Fruit fly (Drosophila melanogaster) whole organism, adult: ENCODE data around the gene CG42637.

Experiments
- CG11617 ChIP-seq: fragments of 200-800 bp; sonication (Bioruptor generic); optimal IDR thresholded peaks from 2 replicates; lab custom pipeline; 2017; ENCODE audit warnings: mild to moderate bottlenecking, missing biosample characterization, missing genetic modification reagents, missing genetic modification characterization
- CG12768 ChIP-seq: fragments of 200-800 bp; sonication (Bioruptor generic); optimal IDR thresholded peaks from 2 replicates; lab custom pipeline; 2017; ENCODE audit warnings: missing biosample characterization, missing genetic modification characterization, mild to moderate bottlenecking, moderate library complexity, missing genetic modification reagents
- CG14711 ChIP-seq: fragments of 200-800 bp; sonication (Bioruptor generic); optimal IDR thresholded peaks from 2 replicates; lab custom pipeline; 2018; ENCODE audit warnings: missing biosample characterization, mild to moderate bottlenecking, missing genetic modification characterization, moderate library complexity
- CG1620 ChIP-seq: fragments of 200-800 bp; sonication (Bioruptor generic); optimal IDR thresholded peaks from 2 replicates; lab custom pipeline; 2016; ENCODE audit warnings: missing biosample characterization, missing genetic modification characterization
- CG33017 ChIP-seq: fragments of 200-800 bp; sonication (Bioruptor generic); optimal IDR thresholded peaks from 2 replicates; lab custom pipeline; 2018; ENCODE audit warnings: missing biosample characterization, mild to moderate bottlenecking, missing genetic modification characterization, moderate library complexity
- CG5204 ChIP-seq: fragments of 200-800 bp; sonication (Bioruptor generic); optimal IDR thresholded peaks from 2 replicates; lab custom pipeline; 2016; ENCODE audit warnings: missing biosample characterization, missing genetic modification characterization
- CG7045 ChIP-seq: fragments of 200-800 bp; sonication (Bioruptor generic); optimal IDR thresholded peaks from 2 replicates; lab custom pipeline; 2017; ENCODE audit warnings: missing biosample characterization, mild to moderate bottlenecking, missing genetic modification characterization
- CG7101 ChIP-seq: fragments of 200-800 bp; sonication (Bioruptor generic); optimal IDR thresholded peaks from 2 replicates; lab custom pipeline; 2018; ENCODE audit warnings: missing biosample characterization, mild to moderate bottlenecking, missing genetic modification characterization, moderate library complexity
- Clk ChIP-seq: fragments of 200-800 bp; sonication (Bioruptor generic); optimal IDR thresholded peaks from 2 replicates; lab custom pipeline; 2017; ENCODE audit warnings: missing biosample characterization, missing genetic modification characterization
- Crg-1 ChIP-seq: fragments of 200-800 bp; sonication (Bioruptor generic); optimal IDR thresholded peaks from 2 replicates; lab custom pipeline; 2016; ENCODE audit warnings: missing biosample characterization, missing genetic modification characterization
- Hr96 ChIP-seq: fragments of 200-800 bp; sonication (Bioruptor generic); optimal IDR thresholded peaks from 2 replicates; lab custom pipeline; 2016; ENCODE audit warnings: missing biosample characterization, missing genetic modification characterization
- Mnt ChIP-seq: fragments of 200-800 bp; sonication (Bioruptor generic); optimal IDR thresholded peaks from 2 replicates; lab custom pipeline; 2016; ENCODE audit warnings: missing biosample characterization, mild to moderate bottlenecking, missing genetic modification characterization
- bab1 ChIP-seq: fragments of 200-800 bp; sonication (Bioruptor generic); optimal IDR thresholded peaks from 3 replicates; lab custom pipeline; 2019; ENCODE audit warnings: missing biosample characterization, mild to moderate bottlenecking, missing genetic modification characterization, moderate library complexity
- cic ChIP-seq: fragments of 200-800 bp; sonication (Bioruptor generic); optimal IDR thresholded peaks from 2 replicates; lab custom pipeline; 2017; ENCODE audit warnings: missing biosample characterization, mild to moderate bottlenecking, missing genetic modification characterization, moderate library complexity
- cnc ChIP-seq, 2 experiments: fragments of >200 bp; optimal IDR thresholded peaks; 2 replicates each; lab custom pipeline; 2017
- ovo ChIP-seq: fragments of 200-800 bp; sonication (Bioruptor generic); optimal IDR thresholded peaks from 2 replicates; lab custom pipeline; 2016; ENCODE audit warnings: missing biosample characterization, missing genetic modification characterization
- pad ChIP-seq: fragments of 200-800 bp; sonication (Bioruptor generic); optimal IDR thresholded peaks from 3 replicates; lab custom pipeline; 2017; ENCODE audit warnings: missing biosample characterization, missing genetic modification characterization, mild to moderate bottlenecking, moderate library complexity, missing genetic modification reagents
- tj ChIP-seq: fragments of 200-800 bp; sonication (Bioruptor generic); optimal IDR thresholded peaks from 3 replicates; lab custom pipeline; 2017; ENCODE audit warnings: missing biosample characterization, mild to moderate bottlenecking, missing genetic modification characterization, moderate library complexity
- toe ChIP-seq: fragments of 200-800 bp; sonication (Bioruptor generic); optimal IDR thresholded peaks from 2 replicates; lab custom pipeline; 2016; ENCODE audit warnings: missing biosample characterization, missing genetic modification characterization

The CG42637 gene

DNA sequence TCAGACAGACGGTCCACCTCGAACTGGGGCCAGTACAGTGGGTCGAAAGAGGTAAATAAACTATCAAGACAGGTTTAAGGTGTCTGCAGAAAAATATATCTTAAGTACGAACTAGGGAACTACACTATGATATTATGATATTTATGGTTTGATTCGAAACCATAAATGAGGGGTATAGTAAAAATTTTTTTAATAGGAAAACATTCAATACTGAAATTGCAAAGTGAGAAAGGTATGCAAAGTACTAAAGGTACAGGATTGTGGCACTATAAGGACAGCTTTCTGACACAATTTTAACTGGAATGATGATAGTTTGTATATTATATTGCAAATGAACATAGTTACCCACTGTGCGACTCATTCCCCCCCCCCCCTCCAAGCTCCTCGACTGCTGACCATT, 117.3 kb downstream of the CG42637 start:
- TF ChIP-seq Clk (GFP tag; lab: Kevin White, UChicago) (no peak), CG33017 (tag; lab: Kevin White, UChicago) (no peak), cnc (optimal IDR thresholded peaks at IDR 0.05; lab: Kevin White, UChicago) (no peak), CG5204 (GFP tag; lab: Kevin White, UChicago) (no peak), Hr96 (GFP tag; lab: Kevin White, UChicago) (no peak), pad (GFP tag; lab: Kevin White, UChicago) (no peak), cic (no peak), toe (GFP tag; lab: Kevin White, UChicago) (no peak), Mnt (GFP tag; lab: Kevin White, UChicago) (no peak)

dm6 chr3L:19674317-19674716, 119.1 kb downstream of the CG42637 start:
- TF ChIP-seq CG7045 (GFP tag; lab: Kevin White, UChicago), result no peak
- no peak for TF ChIP-seq Hr96 (GFP tag; lab: Kevin White, UChicago)
- TF ChIP-seq CG1620, result no peak
- TF ChIP-seq tj, result no peak
- no peak for TF ChIP-seq CG5204 (GFP tag; lab: Kevin White, UChicago)
- no peak for TF ChIP-seq ovo (GFP tag; lab: Kevin White, UChicago)
- TF ChIP-seq pad (GFP tag; lab: Kevin White, UChicago), result no peak
- TF ChIP-seq Clk (GFP tag; lab: Kevin White, UChicago), result no peak
- no peak for TF ChIP-seq toe (GFP tag; lab: Kevin White, UChicago)
- no peak for TF ChIP-seq Crg-1
- TF ChIP-seq cic, result no peak
- TF ChIP-seq CG11617 (GFP tag; lab: Kevin White, UChicago), result no peak
- TF ChIP-seq CG12768, result no peak
- TF ChIP-seq CG33017 (tag; lab: Kevin White, UChicago), result no peak
- no peak for TF ChIP-seq CG14711
- TF ChIP-seq CG7101 (tag; lab: Kevin White, UChicago), result no peak

dm6 chr3L:19670492-19670891, 122.9 kb downstream of the CG42637 start:
- TF ChIP-seq Clk (GFP tag; lab: Kevin White, UChicago) (no peak), CG33017 (tag; lab: Kevin White, UChicago) (no peak), Mnt (GFP tag; lab: Kevin White, UChicago) (no peak), CG7101 (tag; lab: Kevin White, UChicago) (no peak), Crg-1 (no peak), Hr96 (GFP tag; lab: Kevin White, UChicago) (no peak), toe (GFP tag; lab: Kevin White, UChicago) (no peak), pad (GFP tag; lab: Kevin White, UChicago) (no peak), tj (no peak), cnc (optimal IDR thresholded peaks at IDR 0.05; lab: Kevin White, UChicago) (no peak), bab1 (GFP tag; lab: Kevin White, UChicago) (no peak), ovo (GFP tag; lab: Kevin White, UChicago) (no peak)
